Worm (Caenorhabditis elegans) whole organism, mixed stage, embryonic: Measurements from ENCODE around the gene clec-39.

ENCODE experiments used
- M03D4.4 ChIP-seq: sonication (generic microtip); optimal IDR thresholded peaks from 2 replicates; lab custom pipeline; 2017; ENCODE audit warnings: mild to moderate bottlenecking, missing genetic modification characterization, missing compliant biosample characterization
- bed-3 ChIP-seq: fragments of 200-800 bp; sonication (Bioruptor generic); optimal IDR thresholded peaks from 3 replicates; lab custom pipeline; 2018; ENCODE audit warnings: mild to moderate bottlenecking, missing genetic modification characterization, moderate library complexity, missing compliant biosample characterization
- blmp-1 ChIP-seq: fragments of 150-350 bp; optimal IDR thresholded peaks from 2 replicates; lab custom pipeline; 2014; ENCODE audit warnings: missing biosample characterization, missing genetic modification characterization
- ceh-39 ChIP-seq: fragments of 150-350 bp; optimal IDR thresholded peaks from 2 replicates; lab custom pipeline; 2014; ENCODE audit warnings: missing biosample characterization, missing genetic modification characterization
- ceh-43 ChIP-seq: fragments of 200-800 bp; sonication (Bioruptor generic); optimal IDR thresholded peaks from 2 replicates; lab custom pipeline; 2018; ENCODE audit warnings: mild to moderate bottlenecking, missing genetic modification characterization, moderate library complexity, missing compliant biosample characterization
- ceh-83 ChIP-seq: fragments of 200-800 bp; sonication (Bioruptor generic); optimal IDR thresholded peaks from 2 replicates; lab custom pipeline; 2018; ENCODE audit warnings: mild to moderate bottlenecking, missing genetic modification characterization, missing compliant biosample characterization
- ces-1 ChIP-seq: fragments of 150-350 bp; optimal IDR thresholded peaks from 2 replicates; lab custom pipeline; 2014; ENCODE audit warnings: missing biosample characterization, missing genetic modification reagents, missing genetic modification characterization
- cnd-1 ChIP-seq: fragments of 200-800 bp; sonication (Bioruptor generic); optimal IDR thresholded peaks from 2 replicates; lab custom pipeline; 2018; ENCODE audit warnings: mild to moderate bottlenecking, missing genetic modification characterization, missing compliant biosample characterization
- elt-1 ChIP-seq: sonication (generic microtip); optimal IDR thresholded peaks from 2 replicates; lab custom pipeline; 2017; ENCODE audit warnings: missing genetic modification characterization, mild to moderate bottlenecking, missing compliant biosample characterization, antibody characterized with exemption, moderate library complexity, borderline replicate concordance; ENCODE audit not compliant: insufficient read depth
- flh-1 ChIP-seq: fragments of 200-800 bp; sonication (Bioruptor generic); optimal IDR thresholded peaks from 2 replicates; lab custom pipeline; 2018; ENCODE audit warnings: mild to moderate bottlenecking, missing genetic modification characterization, moderate library complexity, missing compliant biosample characterization
- ham-2 ChIP-seq: fragments of 200-800 bp; sonication (Bioruptor generic); optimal IDR thresholded peaks from 2 replicates; lab custom pipeline; 2018; ENCODE audit warnings: mild to moderate bottlenecking, missing genetic modification characterization, missing compliant biosample characterization
- hlh-1 ChIP-seq: fragments of 150-350 bp; optimal IDR thresholded peaks from 2 replicates; lab custom pipeline; 2014; ENCODE audit warnings: missing biosample characterization, missing genetic modification reagents, missing genetic modification characterization
- lin-13 ChIP-seq: fragments of 150-350 bp; optimal IDR thresholded peaks from 2 replicates; lab custom pipeline; 2014; ENCODE audit warnings: missing biosample characterization, missing genetic modification characterization
- lsy-2 ChIP-seq: fragments of 150-350 bp; optimal IDR thresholded peaks from 2 replicates; lab custom pipeline; 2014; ENCODE audit warnings: missing biosample characterization, missing genetic modification characterization
- mab-5 ChIP-seq: fragments of 150-350 bp; optimal IDR thresholded peaks from 2 replicates; lab custom pipeline; 2014; ENCODE audit warnings: missing biosample characterization, missing genetic modification characterization
- mep-1 ChIP-seq: fragments of 150-350 bp; optimal IDR thresholded peaks from 2 replicates; lab custom pipeline; 2017; ENCODE audit warnings: missing biosample characterization, missing genetic modification reagents, missing genetic modification characterization, inconsistent platforms
- mls-2 ChIP-seq: sonication (generic microtip); optimal IDR thresholded peaks from 2 replicates; lab custom pipeline; 2016; ENCODE audit warnings: mild to moderate bottlenecking, missing genetic modification characterization, moderate library complexity, missing compliant biosample characterization
- nhr-12 ChIP-seq: fragments of 150-350 bp; optimal IDR thresholded peaks from 2 replicates; lab custom pipeline; 2014; ENCODE audit warnings: missing biosample characterization, missing genetic modification characterization
- nhr-2 ChIP-seq: fragments of 150-350 bp; optimal IDR thresholded peaks from 2 replicates; lab custom pipeline; 2014; ENCODE audit warnings: missing biosample characterization, missing genetic modification characterization
- nhr-237 ChIP-seq: fragments of 150-350 bp; optimal IDR thresholded peaks from 2 replicates; lab custom pipeline; 2014; ENCODE audit warnings: missing biosample characterization, missing genetic modification characterization
- nhr-28 ChIP-seq: fragments of 150-350 bp; optimal IDR thresholded peaks from 2 replicates; lab custom pipeline; 2014; ENCODE audit warnings: missing biosample characterization, missing genetic modification characterization
- nhr-76 ChIP-seq: sonication (generic microtip); optimal IDR thresholded peaks from 2 replicates; lab custom pipeline; 2017; ENCODE audit warnings: missing biosample characterization, missing genetic modification characterization
- pha-4 ChIP-seq: fragments of 150-350 bp; optimal IDR thresholded peaks from 2 replicates; lab custom pipeline; 2018; ENCODE audit warnings: missing biosample characterization, missing genetic modification reagents, missing genetic modification characterization
- sem-2 ChIP-seq: fragments of 200-800 bp; sonication (Bioruptor generic); optimal IDR thresholded peaks from 2 replicates; lab custom pipeline; 2018; ENCODE audit warnings: mild to moderate bottlenecking, missing genetic modification characterization, missing compliant biosample characterization
- snpc-4 ChIP-seq: fragments of 150-350 bp; optimal IDR thresholded peaks from 2 replicates; lab custom pipeline; 2014; ENCODE audit warnings: missing biosample characterization, missing genetic modification characterization
- sptf-1 ChIP-seq: sonication (generic microtip); optimal IDR thresholded peaks from 2 replicates; lab custom pipeline; 2017; ENCODE audit warnings: mild to moderate bottlenecking, missing genetic modification characterization, moderate library complexity, missing compliant biosample characterization
- tbx-8 ChIP-seq: fragments of 200-800 bp; sonication (Bioruptor generic); optimal IDR thresholded peaks from 2 replicates; lab custom pipeline; 2018; ENCODE audit warnings: mild to moderate bottlenecking, missing genetic modification characterization, moderate library complexity, missing compliant biosample characterization
- unc-120 ChIP-seq: sonication (generic microtip); optimal IDR thresholded peaks from 2 replicates; lab custom pipeline; 2017; ENCODE audit warnings: missing genetic modification characterization, missing compliant biosample characterization; ENCODE audit not compliant: poor library complexity, severe bottlenecking
- unc-39 ChIP-seq: fragments of 150-350 bp; optimal IDR thresholded peaks from 2 replicates; lab custom pipeline; 2014; ENCODE audit warnings: missing biosample characterization, missing genetic modification characterization
- unc-62 ChIP-seq: fragments of 150-350 bp; optimal IDR thresholded peaks from 2 replicates; lab custom pipeline; 2014; ENCODE audit warnings: missing biosample characterization, missing genetic modification reagents, missing genetic modification characterization
- zip-8 ChIP-seq: fragments of 150-350 bp; optimal IDR thresholded peaks from 2 replicates; lab custom pipeline; 2014; ENCODE audit warnings: missing biosample characterization, missing genetic modification characterization
- ztf-11 ChIP-seq: fragments of 150-350 bp; optimal IDR thresholded peaks from 2 replicates; lab custom pipeline; 2014; ENCODE audit warnings: missing biosample characterization, missing genetic modification characterization

The clec-39 gene

DNA sequence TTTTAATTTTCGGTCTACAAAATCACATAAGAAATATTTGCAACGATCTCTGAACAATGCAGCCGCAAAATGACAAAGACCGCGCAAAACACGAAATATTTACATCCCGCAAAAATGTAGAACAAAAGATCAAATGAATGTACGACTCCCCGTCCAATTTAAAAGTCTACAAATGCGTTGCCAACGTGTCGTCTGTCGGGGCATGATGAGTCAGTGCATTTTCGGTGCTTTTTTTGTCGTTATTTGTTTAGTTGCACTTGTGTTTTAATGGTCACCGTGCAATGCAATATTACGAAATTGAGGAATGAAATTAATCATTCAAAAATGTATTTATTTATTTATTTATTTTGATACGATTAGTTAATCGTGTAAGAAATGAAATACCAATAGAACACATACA is 14.5 kb upstream of the clec-39 start:
- TF ChIP-seq cnd-1 (tag; lab: Kevin White, UChicago) (no peak), M03D4.4 (tag; lab: Kevin White, UChicago) (no peak)
- TF ChIP-seq, all 35 proteins: peak for 0

DNA sequence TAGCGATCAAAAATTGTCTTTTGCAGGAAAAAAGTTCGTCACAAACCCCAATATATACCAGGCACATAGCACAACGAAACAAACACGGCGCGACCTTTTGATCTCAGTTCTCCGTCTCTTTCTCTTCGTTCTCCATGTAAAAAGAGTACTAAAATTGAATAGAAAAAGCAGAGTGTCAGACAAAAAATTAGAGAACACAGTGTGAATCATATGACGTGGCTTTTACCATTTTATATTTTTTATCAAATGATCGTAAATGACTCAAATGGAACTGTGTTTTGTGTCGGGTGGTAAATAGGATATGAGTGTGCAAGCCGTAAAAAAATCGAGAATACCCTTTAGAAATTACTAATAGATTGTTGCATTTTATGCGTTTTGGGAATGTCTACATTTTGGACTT is 13.1 kb upstream of the clec-39 start:
- TF ChIP-seq sptf-1 (tag; lab: Kevin White, UChicago) (no peak), bed-3 (GFP tag; lab: Kevin White, UChicago) (no peak), tbx-8 (GFP tag; lab: Kevin White, UChicago) (no peak), nhr-28 (tag; lab: Kevin White, UChicago) (no peak), unc-120 (tag; lab: Kevin White, UChicago) (no peak), lsy-2 (tag; lab: Kevin White, UChicago) (no peak), zip-8 (tag; lab: Kevin White, UChicago) (no peak), snpc-4 (no peak), ceh-43 (GFP tag; lab: Kevin White, UChicago) (no peak)

DNA sequence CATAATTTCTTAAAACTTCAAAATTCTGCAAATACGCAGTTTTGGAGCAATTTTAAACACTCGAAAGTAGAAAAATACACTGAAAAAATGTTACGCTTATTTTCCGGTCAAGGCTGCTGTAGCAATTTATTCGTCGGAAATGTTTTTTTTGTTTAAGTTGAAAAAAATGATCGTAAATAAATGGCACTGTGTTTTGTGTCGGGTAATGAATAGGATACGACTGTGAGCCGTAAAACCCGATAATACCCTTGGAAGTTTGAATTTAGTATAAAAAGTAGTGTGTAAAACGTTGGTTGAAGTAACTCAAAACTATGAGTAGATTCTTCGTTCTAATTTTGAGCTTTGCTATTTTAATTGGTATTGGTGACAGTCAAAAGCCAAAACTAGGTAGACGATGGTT is 12.2 kb upstream of the clec-39 start, which contains the start of gene T25E12.14:
Gene T25E12.14, plus strand, starts transcription at position 301 of the 400 bp plus-strand sequence.
- TF ChIP-seq unc-39 (tag; lab: Kevin White, UChicago) (no peak), nhr-28 (tag; lab: Kevin White, UChicago) (no peak), cnd-1 (tag; lab: Kevin White, UChicago) (no peak), ceh-39 (no peak), nhr-2 (tag; lab: Kevin White, UChicago) (no peak), bed-3 (GFP tag; lab: Kevin White, UChicago) (no peak), nhr-76 (tag; lab: Kevin White, UChicago) (no peak), ces-1 (GFP tag; lab: Kevin White, UChicago) (no peak), mab-5 (tag; lab: Kevin White, UChicago) (no peak), ham-2 (GFP tag; lab: Kevin White, UChicago) (no peak), pha-4 (tag; lab: Kevin White, UChicago) (no peak), mep-1 (tag; lab: Kevin White, UChicago) (no peak), nhr-12 (tag; lab: Kevin White, UChicago) (no peak), hlh-1 (tag; lab: Kevin White, UChicago) (no peak), lin-13 (no peak), blmp-1 (tag; lab: Kevin White, UChicago) (no peak)

DNA sequence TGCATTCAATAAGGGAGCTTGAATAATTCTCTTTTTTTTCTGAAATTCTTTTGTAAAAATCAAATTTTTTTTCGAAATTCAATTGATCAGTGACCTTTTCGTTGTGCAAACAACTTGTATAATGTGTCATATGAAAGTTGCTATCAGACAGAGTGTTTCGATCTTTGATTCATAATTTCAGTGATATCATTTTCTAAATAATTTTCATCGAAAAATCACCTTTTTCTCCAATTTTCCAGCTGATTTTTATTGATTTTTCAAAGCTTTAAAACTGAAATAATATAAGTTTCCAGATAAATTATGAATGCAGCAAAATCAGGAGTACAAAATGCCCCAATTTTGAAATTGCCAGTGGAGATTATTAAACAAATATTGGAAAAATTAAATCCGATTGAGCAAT is 10.6 kb upstream of the clec-39 start, which contains the start of gene fbxa-127:
Gene fbxa-127, plus strand, starts transcription at position 301 of the 400 bp plus-strand sequence.
- no peak for TF ChIP-seq bed-3 (GFP tag; lab: Kevin White, UChicago)
- TF ChIP-seq nhr-12 (tag; lab: Kevin White, UChicago): no peak
- no peak for TF ChIP-seq mls-2 (tag; lab: Kevin White, UChicago)
- no peak for TF ChIP-seq flh-1 (GFP tag; lab: Kevin White, UChicago)
- TF ChIP-seq sem-2 (GFP tag; lab: Kevin White, UChicago): no peak
- TF ChIP-seq ceh-83: no peak
- TF ChIP-seq nhr-76 (tag; lab: Kevin White, UChicago): no peak
- no peak for TF ChIP-seq zip-8 (tag; lab: Kevin White, UChicago)
- TF ChIP-seq ham-2 (GFP tag; lab: Kevin White, UChicago): no peak
- TF ChIP-seq blmp-1 (tag; lab: Kevin White, UChicago): no peak
- TF ChIP-seq unc-120 (tag; lab: Kevin White, UChicago): no peak

DNA sequence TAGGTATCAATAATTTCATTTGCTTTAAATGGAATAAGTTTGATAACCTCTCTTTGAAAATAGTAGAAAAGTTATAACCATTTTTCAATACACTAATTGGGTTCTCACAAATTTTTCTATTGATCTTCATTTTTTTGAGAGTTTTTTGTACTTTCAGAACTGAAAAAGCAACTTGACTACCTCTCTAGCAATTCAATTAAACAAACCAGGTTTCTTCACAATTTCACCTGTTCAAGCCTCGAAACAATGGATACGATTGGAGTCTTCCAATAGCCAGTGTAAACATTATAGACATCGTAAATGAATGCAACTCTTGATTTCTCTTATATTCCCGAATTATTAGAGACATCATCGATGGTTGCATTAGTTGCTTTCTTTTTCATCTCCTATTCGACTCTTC is 9.1 kb upstream of the clec-39 start, which contains the start of gene srz-99:
Gene srz-99, plus strand, starts transcription at position 301 of the 400 bp plus-strand sequence.
- TF ChIP-seq unc-62 (GFP tag; lab: Kevin White, UChicago): no peak
- TF ChIP-seq mab-5 (tag; lab: Kevin White, UChicago): no peak
- TF ChIP-seq unc-120 (tag; lab: Kevin White, UChicago): no peak
- TF ChIP-seq mep-1 (tag; lab: Kevin White, UChicago): no peak
- no peak for TF ChIP-seq bed-3 (GFP tag; lab: Kevin White, UChicago)
- TF ChIP-seq elt-1 (tag; lab: Kevin White, UChicago): no peak
- TF ChIP-seq tbx-8 (GFP tag; lab: Kevin White, UChicago): no peak
- TF ChIP-seq nhr-237 (tag; lab: Kevin White, UChicago): no peak
- TF ChIP-seq snpc-4: no peak
- no peak for TF ChIP-seq zip-8 (tag; lab: Kevin White, UChicago)
- TF ChIP-seq cnd-1 (tag; lab: Kevin White, UChicago): no peak
- no peak for TF ChIP-seq sem-2 (GFP tag; lab: Kevin White, UChicago)
- no peak for TF ChIP-seq nhr-2 (tag; lab: Kevin White, UChicago)
- TF ChIP-seq hlh-1 (tag; lab: Kevin White, UChicago): no peak
- TF ChIP-seq ces-1 (GFP tag; lab: Kevin White, UChicago): no peak
- TF ChIP-seq pha-4 (tag; lab: Kevin White, UChicago): no peak
- no peak for TF ChIP-seq M03D4.4 (tag; lab: Kevin White, UChicago)
- no peak for TF ChIP-seq nhr-76 (tag; lab: Kevin White, UChicago)
- no peak for TF ChIP-seq ztf-11 (tag; lab: Kevin White, UChicago)
- TF ChIP-seq blmp-1 (tag; lab: Kevin White, UChicago): no peak
